Fruit fly (Drosophila melanogaster) S2 (cell line): ENCODE data around the gene Rab9Db.

Experiments
- CG8478 ChIP-seq: fragments of >200 bp; optimal IDR thresholded peaks from 2 replicates; lab custom pipeline; 2018
- CTCF ChIP-seq, 2 experiments: fragments of >200 bp; optimal IDR thresholded peaks; 2 replicates each; lab custom pipeline; 2018

DNA sequence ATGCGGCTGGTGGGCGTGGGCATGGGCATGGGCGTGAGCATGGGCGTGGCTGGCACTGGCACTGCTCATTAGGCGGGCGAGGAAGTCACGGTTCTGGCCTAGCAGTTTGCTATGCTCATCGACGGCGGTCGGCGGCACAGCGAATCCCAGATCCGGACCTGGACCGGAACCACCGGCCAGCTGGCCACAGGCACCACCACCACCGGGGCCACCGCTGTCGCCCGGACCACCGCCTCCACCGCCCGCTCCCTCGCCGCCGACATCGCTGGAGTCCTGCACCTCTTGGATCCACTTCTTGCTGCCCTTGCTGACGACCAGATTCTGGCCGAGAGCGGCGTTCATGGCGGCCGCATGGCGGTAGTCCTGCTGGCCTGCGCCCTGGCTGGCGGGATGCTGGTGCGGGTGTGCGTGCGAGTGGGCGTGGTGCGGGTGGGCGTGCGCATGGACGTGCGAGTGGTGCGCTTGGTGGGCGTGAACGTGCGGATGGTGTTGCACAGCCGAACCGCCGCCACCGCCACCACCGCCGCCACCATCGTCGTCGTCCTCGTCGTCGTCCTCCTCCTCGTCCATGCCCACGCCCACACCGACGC, 16.0 kb downstream of the Rab9Db start:
- TF ChIP-seq CTCF (optimal IDR thresholded peaks at IDR 0.05; lab: Kevin White, UChicago) (no peak), CG8478 (lab: Kevin White, UChicago) (no peak)
